Worm (Caenorhabditis elegans) whole organism, young adult: ENCODE results near the gene C03B1.5.

Experiments
- F57C9.4 ChIP-seq: sonication (generic microtip); optimal IDR thresholded peaks from 2 replicates; lab custom pipeline; 2017; ENCODE audit warnings: mild to moderate bottlenecking, missing genetic modification characterization, missing compliant biosample characterization
- Y53F4B.3 ChIP-seq: fragments of 200-800 bp; sonication (Bioruptor generic); IDR thresholded peaks from 2 replicates; pipeline ENCODE4 v1.3.6; 2022; ENCODE audit warnings: missing genetic modification reagents, missing genetic modification characterization, missing compliant biosample characterization
- ama-1 ChIP-seq, 3 experiments: fragments of 150-350 bp in 1 of 3; sonication (generic microtip) in 2 of 3; optimal IDR thresholded peaks; 2 replicates each; lab custom pipeline; 2014 to 2018; ENCODE audit warnings: missing biosample characterization in 2 of 3, missing genetic modification characterization in 2 of 3, missing genetic modification reagents in 2 of 3
- attf-5 ChIP-seq: fragments of 200-800 bp; sonication (Bioruptor generic); optimal IDR thresholded peaks from 2 replicates; lab custom pipeline; 2018; ENCODE audit warnings: mild to moderate bottlenecking, missing genetic modification characterization, missing compliant biosample characterization
- ccch-3 ChIP-seq: fragments of 200-800 bp; sonication (Bioruptor generic); optimal IDR thresholded peaks from 2 replicates; lab custom pipeline; 2018; ENCODE audit warnings: mild to moderate bottlenecking, missing genetic modification characterization, missing compliant biosample characterization
- ceh-40 ChIP-seq: fragments of 200-800 bp; sonication (Bioruptor generic); IDR thresholded peaks from 2 replicates; pipeline ENCODE4 v1.3.6; 2022; ENCODE audit warnings: missing genetic modification characterization, missing compliant biosample characterization
- die-1 ChIP-seq: sonication (generic microtip); optimal IDR thresholded peaks from 2 replicates; lab custom pipeline; 2016; ENCODE audit warnings: missing genotype, mild to moderate bottlenecking, missing genetic modification characterization, missing compliant biosample characterization
- hsf-1 ChIP-seq: fragments of 200-800 bp; sonication (Bioruptor generic); IDR thresholded peaks from 2 replicates; pipeline ENCODE4 v1.3.6; 2022; ENCODE audit warnings: missing genetic modification reagents, missing genetic modification characterization, missing compliant biosample characterization
- lir-1 ChIP-seq: fragments of 200-800 bp; sonication (Bioruptor generic); conservative IDR thresholded peaks from 2 replicates; pipeline ENCODE4 v1.3.6; 2022; ENCODE audit warnings: missing genetic modification reagents, missing genetic modification characterization, missing compliant biosample characterization
- rpc-1 ChIP-seq, 2 experiments: fragments of 150-350 bp in 1 of 2; sonication (generic microtip) in 1 of 2; optimal IDR thresholded peaks; 2 replicates each; lab custom pipeline; 2014 to 2018; ENCODE audit warnings: missing biosample characterization in 1 of 2, missing genetic modification characterization in 1 of 2, missing genetic modification reagents in 1 of 2, missing genotype in 1 of 2
- zfh-2 ChIP-seq: fragments of 200-800 bp; sonication (Bioruptor generic); conservative IDR thresholded peaks from 2 replicates; pipeline ENCODE4 v1.3.6; 2022; ENCODE audit warnings: missing genetic modification reagents, missing genetic modification characterization, missing compliant biosample characterization
- ztf-25 ChIP-seq: fragments of 200-800 bp; sonication (Bioruptor generic); IDR thresholded peaks from 2 replicates; pipeline ENCODE4 v1.3.6; 2022; ENCODE audit warnings: missing genetic modification reagents, missing genetic modification characterization, missing compliant biosample characterization

ce11 chrX:6364196-6364595, 8.8 kb downstream of the C03B1.5 start, which contains the start of gene C03B1.4:
- TF ChIP-seq ama-1 (optimal IDR thresholded peaks at IDR 0.05; lab: Kevin White, UChicago) (no peak), ama-1 (GFP tag; optimal IDR thresholded peaks at IDR 0.05; lab: Kevin White, UChicago) (no peak), ztf-25 (GFP tag; lab: Robert Waterston, UW) (no peak), ccch-3 (GFP tag; lab: Kevin White, UChicago) (no peak), Y53F4B.3 (GFP tag; lab: Robert Waterston, UW) (no peak), ceh-40 (GFP tag; lab: Robert Waterston, UW) (no peak), lir-1 (no peak), die-1 (tag; lab: Kevin White, UChicago) (no peak), hsf-1 (GFP tag; lab: Robert Waterston, UW) (no peak), F57C9.4 (tag; lab: Kevin White, UChicago) (no peak), attf-5 (no peak), zfh-2 (no peak), rpc-1 (optimal IDR thresholded peaks at IDR 0.05; lab: Kevin White, UChicago) (no peak), rpc-1 (tag; optimal IDR thresholded peaks at IDR 0.05; lab: Kevin White, UChicago) (no peak)
